Worm (Caenorhabditis elegans): Measurements from ENCODE around the gene C14C10.5.

DNA sequence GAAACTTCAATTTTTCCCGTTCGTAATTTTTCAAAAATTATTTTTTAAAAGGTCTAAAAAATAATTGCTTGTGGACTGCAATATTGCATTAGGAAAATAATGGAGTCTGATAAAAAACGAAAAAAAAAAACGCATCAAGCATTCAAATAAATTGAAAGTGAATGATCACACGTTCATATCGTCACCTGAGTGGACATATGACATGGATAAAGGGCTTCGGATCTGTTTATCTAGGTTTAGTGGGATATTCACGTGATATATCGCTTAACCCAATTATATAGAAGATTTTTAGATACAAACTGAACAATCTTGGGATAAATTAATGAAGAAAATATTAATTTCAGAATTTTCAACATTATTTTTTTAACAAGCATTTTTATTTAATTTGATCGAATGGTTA, 49.2 kb upstream of the C14C10.5 start:
- TF ChIP-seq elt-3 (tag; optimal IDR thresholded peaks at IDR 0.05): no peak
- TF ChIP-seq snpc-4 (tag; optimal IDR thresholded peaks at IDR 0.05): no peak
- no peak for TF ChIP-seq ces-1 (GFP tag; optimal IDR thresholded peaks at IDR 0.05)
- TF ChIP-seq nhr-12 (tag; optimal IDR thresholded peaks at IDR 0.05): no peak
- no peak for TF ChIP-seq elt-1 (tag; optimal IDR thresholded peaks at IDR 0.05; ENCODE audit: borderline replicate concordance, insufficient read depth)
- TF ChIP-seq mls-2 (tag; optimal IDR thresholded peaks at IDR 0.05): no peak
- no peak for TF ChIP-seq nhr-76 (tag; optimal IDR thresholded peaks at IDR 0.05)
- no peak for TF ChIP-seq pha-4 (tag; optimal IDR thresholded peaks at IDR 0.05)

All from whole organism, mixed stage, embryonic.